Fruit fly (Drosophila melanogaster): Measurements from ENCODE around the gene CG34002.

CG34002 gene

DNA sequence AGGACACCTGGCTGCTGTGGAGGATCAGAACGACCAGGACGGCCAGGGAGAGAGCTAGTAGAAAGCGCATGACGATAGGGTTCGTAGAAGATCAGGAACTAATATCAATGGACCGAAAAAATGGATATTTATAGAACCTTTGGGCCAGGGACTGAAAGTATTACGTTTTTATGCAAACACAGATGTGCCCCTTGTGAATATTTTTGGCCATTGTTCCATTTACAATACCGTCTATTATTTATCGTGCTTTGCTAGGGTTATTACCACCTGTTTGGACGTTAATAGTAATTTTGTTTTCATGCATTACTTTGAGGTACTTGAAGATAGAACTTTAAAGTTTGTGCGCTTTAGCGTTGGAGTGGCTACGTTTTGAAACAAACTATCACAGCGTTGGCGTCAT lies 24.7 kb upstream of the CG34002 start, which contains the start of gene CG32188:
CG32188 (minus strand) TSS at position 101 of the 400 bp plus-strand sequence.
- TF ChIP-seq CG13204 (GFP tag; optimal IDR thresholded peaks at IDR 0.05) = no peak
- TF ChIP-seq CG12605 (GFP tag; IDR thresholded peaks at IDR 0.05) = no peak
- TF ChIP-seq CG8159 (tag; optimal IDR thresholded peaks at IDR 0.05) = no peak
- TF ChIP-seq CG4496 (GFP tag; IDR thresholded peaks at IDR 0.05) = no peak
- no peak for TF ChIP-seq gl (tag; optimal IDR thresholded peaks at IDR 0.05)
- no peak for TF ChIP-seq CG8301 (tag; optimal IDR thresholded peaks at IDR 0.05)
- TF ChIP-seq Ets98B (GFP tag; IDR thresholded peaks at IDR 0.05) = no peak
- TF ChIP-seq fd96Ca (GFP tag; IDR thresholded peaks at IDR 0.05) = no peak
- TF ChIP-seq CG14655 (GFP tag; optimal IDR thresholded peaks at IDR 0.05) = no peak
- TF ChIP-seq Pif1B (GFP tag; optimal IDR thresholded peaks at IDR 0.05) = no peak
- TF ChIP-seq CG34367 (tag; optimal IDR thresholded peaks at IDR 0.05) = no peak
- TF ChIP-seq CG10348 (GFP tag; IDR thresholded peaks at IDR 0.05) = no peak
- TF ChIP-seq Snoo (tag; optimal IDR thresholded peaks at IDR 0.05) = no peak
- TF ChIP-seq CG15710 (tag; optimal IDR thresholded peaks at IDR 0.05) = no peak
- no peak for TF ChIP-seq Pif1A (GFP tag; optimal IDR thresholded peaks at IDR 0.05)
- TF ChIP-seq CG9948 (tag; optimal IDR thresholded peaks at IDR 0.05) = no peak

DNA sequence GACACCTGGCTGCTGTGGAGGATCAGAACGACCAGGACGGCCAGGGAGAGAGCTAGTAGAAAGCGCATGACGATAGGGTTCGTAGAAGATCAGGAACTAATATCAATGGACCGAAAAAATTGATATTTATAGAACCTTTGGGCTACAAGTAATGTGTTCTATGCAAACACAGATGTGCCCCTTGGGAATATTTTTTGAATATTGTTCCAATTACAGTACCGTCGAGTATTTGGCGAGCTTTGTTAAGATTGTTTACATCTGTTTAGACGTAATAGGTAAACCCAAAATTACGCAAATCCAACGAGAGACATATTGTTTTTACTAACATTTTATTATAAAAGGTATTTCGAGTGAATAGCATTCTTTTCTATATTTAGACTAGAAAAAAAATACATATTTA lies 23.2 kb upstream of the CG34002 start, which contains the start of gene CG32189:
CG32189 (minus strand) TSS at position 101 of the 400 bp plus-strand sequence.
- TF ChIP-seq CG10348 (GFP tag; IDR thresholded peaks at IDR 0.05) (no peak), CG8301 (tag; optimal IDR thresholded peaks at IDR 0.05) (no peak), D1 (tag; optimal IDR thresholded peaks at IDR 0.05) (no peak), Snoo (tag; optimal IDR thresholded peaks at IDR 0.05) (no peak), CG34367 (tag; optimal IDR thresholded peaks at IDR 0.05) (no peak), CG15710 (tag; optimal IDR thresholded peaks at IDR 0.05) (no peak), CG8159 (tag; optimal IDR thresholded peaks at IDR 0.05) (no peak), CG17806 (tag; optimal IDR thresholded peaks at IDR 0.05) (no peak), CG13204 (GFP tag; optimal IDR thresholded peaks at IDR 0.05) (no peak), gl (tag; optimal IDR thresholded peaks at IDR 0.05) (no peak), EcR (GFP tag; optimal IDR thresholded peaks at IDR 0.05) (no peak), CG32121 (GFP tag; IDR thresholded peaks at IDR 0.05) (no peak)

DNA sequence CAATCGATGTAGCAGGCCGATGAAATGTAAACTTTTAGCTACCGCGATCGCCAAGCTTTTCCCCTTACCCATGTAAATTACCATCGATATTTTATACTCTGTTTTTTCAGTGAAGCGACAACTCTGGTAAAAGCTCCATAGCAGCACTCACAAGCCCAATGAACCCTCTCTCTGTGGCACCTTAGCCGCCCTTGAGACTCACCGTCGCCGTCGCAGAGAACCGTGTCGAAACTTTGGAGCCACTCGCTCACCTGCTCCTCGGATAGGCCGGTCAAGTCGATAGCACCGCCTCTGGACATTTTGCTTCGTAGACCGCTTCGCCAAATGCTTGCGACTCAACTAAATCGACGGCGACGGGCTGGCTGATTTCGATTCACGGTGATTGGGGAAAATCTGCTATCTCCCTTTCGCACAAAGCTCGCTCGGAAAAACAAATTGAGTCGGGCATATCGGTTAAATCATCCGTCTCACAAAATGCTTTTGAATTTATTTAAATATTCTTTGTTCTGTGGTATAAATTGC lies 17.1 kb upstream of the CG34002 start, which contains the start of gene CG5577:
CG5577 (minus strand) TSS at position 343 of the 522 bp plus-strand sequence.
- TF ChIP-seq CG4496 (GFP tag; IDR thresholded peaks at IDR 0.05) = peak; percentile 87
- peak; percentile 89 for TF ChIP-seq EcR (GFP tag; optimal IDR thresholded peaks at IDR 0.05)
- TF ChIP-seq CG32121 (GFP tag; IDR thresholded peaks at IDR 0.05) = 0 out of 2 replicates have a peak, but pooled peaks have one; percentile 25
- TF ChIP-seq CG17806 (tag; optimal IDR thresholded peaks at IDR 0.05) = no peak
- TF ChIP-seq Snoo (tag; optimal IDR thresholded peaks at IDR 0.05) = no peak
- no peak for TF ChIP-seq rn (GFP tag; IDR thresholded peaks at IDR 0.05)

- peak; percentile 38 for TF ChIP-seq EcR (GFP tag; optimal IDR thresholded peaks at IDR 0.05)
- TF ChIP-seq CG17806 (tag; optimal IDR thresholded peaks at IDR 0.05) = peak; percentile 10
- TF ChIP-seq CG8159 (tag; optimal IDR thresholded peaks at IDR 0.05) = no peak
- 0 out of 2 replicates have a peak, but pooled peaks have one; percentile 19 for TF ChIP-seq CG12605 (GFP tag; IDR thresholded peaks at IDR 0.05)
- peak; percentile 2 for TF ChIP-seq Snoo (tag; optimal IDR thresholded peaks at IDR 0.05)
- 0 out of 3 replicates have a peak, but pooled peaks have one; percentile 17 for TF ChIP-seq fd96Ca (GFP tag; IDR thresholded peaks at IDR 0.05)
- 0 out of 2 replicates have a peak, but pooled peaks have one; percentile 33 for TF ChIP-seq CG32121 (GFP tag; IDR thresholded peaks at IDR 0.05)
- TF ChIP-seq CG34367 (tag; optimal IDR thresholded peaks at IDR 0.05) = no peak
These were observed 15.2 kb upstream of the CG34002 start, which contains the start of gene CG5567 for dm6 chr3L:17842892-17843703. Gene CG5567 (minus strand): TSS chr3L:17843544.

- no peak for TF ChIP-seq CG32121 (GFP tag; IDR thresholded peaks at IDR 0.05)
- peak; percentile 87 for TF ChIP-seq EcR (GFP tag; optimal IDR thresholded peaks at IDR 0.05)
- no peak for TF ChIP-seq Pif1A (GFP tag; optimal IDR thresholded peaks at IDR 0.05)
- TF ChIP-seq CG4496 (GFP tag; IDR thresholded peaks at IDR 0.05) = peak; percentile 54; the same call in 2 of the 3 replicates
- TF ChIP-seq CG8159 (tag; optimal IDR thresholded peaks at IDR 0.05) = no peak
- no peak for TF ChIP-seq CG9948 (tag; optimal IDR thresholded peaks at IDR 0.05)
- no peak for TF ChIP-seq rn (GFP tag; IDR thresholded peaks at IDR 0.05)
- TF ChIP-seq CG8301 (tag; optimal IDR thresholded peaks at IDR 0.05) = no peak
- peak; percentile 24 for TF ChIP-seq gl (tag; optimal IDR thresholded peaks at IDR 0.05)
- no peak for TF ChIP-seq CG34367 (tag; optimal IDR thresholded peaks at IDR 0.05)
- TF ChIP-seq CG12605 (GFP tag; IDR thresholded peaks at IDR 0.05) = peak; percentile 29; the same call in 1 of the 2 replicates
- no peak for TF ChIP-seq CG14655 (GFP tag; optimal IDR thresholded peaks at IDR 0.05)
- TF ChIP-seq fd96Ca (GFP tag; IDR thresholded peaks at IDR 0.05) = no peak
- TF ChIP-seq D1 (tag; optimal IDR thresholded peaks at IDR 0.05) = no peak
- no peak for TF ChIP-seq CG17806 (tag; optimal IDR thresholded peaks at IDR 0.05)
- TF ChIP-seq Snoo (tag; optimal IDR thresholded peaks at IDR 0.05) = no peak
These were observed 11.9 kb upstream of the CG34002 start, which contains the start of the genes MED19 and CG7430 for dm6 chr3L:17846169-17846981. Gene MED19 (minus strand): TSS chr3L:17846501. Gene CG7430 (plus strand): TSS chr3L:17846916.
